Worm (Caenorhabditis elegans) whole organism, L4 larva: ENCODE data around the gene ZC412.3.

ENCODE experiments used
- F49E8.2 ChIP-seq: sonication (generic microtip); optimal IDR thresholded peaks from 2 replicates; lab custom pipeline; 2016; ENCODE audit warnings: missing compliant biosample characterization, mild to moderate bottlenecking, missing genetic modification characterization, borderline replicate concordance
- aly-2 ChIP-seq: sonication (generic microtip); optimal IDR thresholded peaks from 2 replicates; lab custom pipeline; 2018; ENCODE audit warnings: missing biosample characterization, missing genetic modification characterization
- ces-1 ChIP-seq: fragments of 150-350 bp; sonication (generic microtip); optimal IDR thresholded peaks from 4 replicates; lab custom pipeline; 2014; ENCODE audit warnings: missing biosample characterization, missing genetic modification reagents, missing genetic modification characterization
- cey-2 ChIP-seq: sonication (generic microtip); optimal IDR thresholded peaks from 3 replicates; lab custom pipeline; 2017; ENCODE audit warnings: missing genetic modification characterization, mild to moderate bottlenecking, missing compliant biosample characterization, antibody characterized with exemption, borderline replicate concordance; ENCODE audit not compliant: insufficient read depth
- daf-19 ChIP-seq: fragments of 200-800 bp; sonication (Bioruptor generic); conservative IDR thresholded peaks from 2 replicates; pipeline ENCODE4 v1.3.6; 2022; ENCODE audit warnings: missing genetic modification characterization, missing compliant biosample characterization
- duxl-1 ChIP-seq: sonication (generic microtip); optimal IDR thresholded peaks from 2 replicates; lab custom pipeline; 2016; ENCODE audit warnings: mild to moderate bottlenecking, missing genetic modification characterization, moderate library complexity, missing compliant biosample characterization; ENCODE audit not compliant: poor library complexity
- egl-27 ChIP-seq: sonication (generic microtip); optimal IDR thresholded peaks from 3 replicates; lab custom pipeline; 2017; ENCODE audit warnings: missing biosample characterization, missing genetic modification reagents, missing genetic modification characterization
- jun-1 ChIP-seq: fragments of 150-350 bp; optimal IDR thresholded peaks from 2 replicates; lab custom pipeline; 2014; ENCODE audit warnings: missing biosample characterization, missing genetic modification reagents, missing genetic modification characterization
- lin-39 ChIP-seq: fragments of 150-350 bp; optimal IDR thresholded peaks from 2 replicates; lab custom pipeline; 2014; ENCODE audit warnings: missing biosample characterization, missing genetic modification reagents, missing genetic modification characterization
- lir-3 ChIP-seq: sonication (generic microtip); optimal IDR thresholded peaks from 2 replicates; lab custom pipeline; 2016; ENCODE audit warnings: mild to moderate bottlenecking, missing genetic modification characterization, missing compliant biosample characterization
- lsy-2 ChIP-seq, 2 experiments: fragments of 150-350 bp in 1 of 2; sonication (generic microtip) in 1 of 2; optimal IDR thresholded peaks; 2 replicates each; lab custom pipeline; 2014 to 2017; ENCODE audit warnings: missing biosample characterization in 2 of 2, missing genetic modification characterization in 2 of 2
- unc-62 ChIP-seq, 3 experiments: fragments of 150-350 bp in 1 of 3; sonication (generic microtip); optimal IDR thresholded peaks in 2 of 3; peaks in 1 of 3; 1 replicate in 1 of 3; 2 replicates in 2 of 3; lab custom pipeline; 2014 to 2017; ENCODE audit warnings: missing biosample characterization in 3 of 3, missing genetic modification characterization in 3 of 3, missing genetic modification reagents in 3 of 3, missing genotype in 1 of 3
- zag-1 ChIP-seq: fragments of 150-350 bp; optimal IDR thresholded peaks from 2 replicates; lab custom pipeline; 2014; ENCODE audit warnings: missing biosample characterization, missing genetic modification characterization
- zip-2 ChIP-seq: fragments of 150-350 bp; optimal IDR thresholded peaks from 2 replicates; lab custom pipeline; 2014; ENCODE audit warnings: missing biosample characterization, missing genetic modification characterization

DNA sequence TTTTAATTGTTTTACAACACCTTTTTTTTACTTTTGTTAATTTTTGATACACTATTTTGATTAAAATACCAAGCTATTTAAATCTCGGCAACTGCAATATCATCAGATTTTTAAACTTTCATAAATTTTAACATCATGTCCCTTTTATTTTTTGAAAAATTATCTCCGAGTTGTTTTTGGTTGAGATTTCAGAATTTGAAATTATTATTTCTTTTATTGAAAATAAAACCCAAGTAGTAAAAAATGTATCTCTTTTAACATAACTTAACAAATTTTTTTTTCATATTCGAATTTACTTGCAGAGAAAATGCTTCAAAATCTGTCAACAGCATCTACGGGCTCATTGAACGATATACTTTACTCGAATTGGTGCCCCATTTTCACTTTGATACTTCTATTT lies 44.3 kb upstream of the ZC412.3 start, which contains the start of gene H12D21.11:
- TF ChIP-seq zag-1 (tag; lab: Kevin White, UChicago) = no peak
- no peak for TF ChIP-seq lin-39 (tag; lab: Kevin White, UChicago)
- no peak for TF ChIP-seq zip-2
- no peak for TF ChIP-seq lsy-2 (tag; optimal IDR thresholded peaks at IDR 0.05; lab: Kevin White, UChicago)
- no peak for TF ChIP-seq lir-3 (tag; lab: Kevin White, UChicago)
- TF ChIP-seq egl-27 = no peak
- TF ChIP-seq aly-2 = no peak
- no peak for TF ChIP-seq unc-62 (GFP tag; optimal IDR thresholded peaks at IDR 0.05 in 1 of 2; lab: Kevin White, UChicago)
- no peak for TF ChIP-seq unc-62 (tag; optimal IDR thresholded peaks at IDR 0.05; lab: Kevin White, UChicago)
- TF ChIP-seq duxl-1 = no peak
- TF ChIP-seq ces-1 (GFP tag; lab: Kevin White, UChicago) = no peak
- no peak for TF ChIP-seq F49E8.2
- no peak for TF ChIP-seq jun-1 (tag; lab: Kevin White, UChicago)
- TF ChIP-seq cey-2 = no peak
- TF ChIP-seq daf-19 (GFP tag; lab: Robert Waterston, UW) = no peak
